Worm (Caenorhabditis elegans) whole organism, young adult: ENCODE results near the gene chup-1.

ENCODE experiments used
- B0261.1 ChIP-seq: sonication (generic microtip); optimal IDR thresholded peaks from 2 replicates; lab custom pipeline; 2016; ENCODE audit warnings: mild to moderate bottlenecking, missing genetic modification characterization, moderate library complexity, missing compliant biosample characterization
- D2030.7 ChIP-seq: fragments of 200-800 bp; sonication (Bioruptor generic); IDR thresholded peaks from 2 replicates; pipeline ENCODE4 v1.3.6; 2022; ENCODE audit warnings: missing genetic modification reagents, missing genetic modification characterization, missing compliant biosample characterization
- F23B12.7 ChIP-seq: sonication (generic microtip); optimal IDR thresholded peaks from 2 replicates; lab custom pipeline; 2017; ENCODE audit warnings: missing genetic modification characterization, mild to moderate bottlenecking, missing compliant biosample characterization, antibody characterized with exemption, moderate library complexity; ENCODE audit not compliant: insufficient read depth
- F37B4.10 ChIP-seq: fragments of 200-800 bp; sonication (Bioruptor generic); IDR thresholded peaks from 2 replicates; pipeline ENCODE4 v1.3.6; 2022; ENCODE audit warnings: missing genetic modification characterization, missing compliant biosample characterization
- F39B2.1 ChIP-seq: fragments of 200-800 bp; sonication (Bioruptor generic); IDR thresholded peaks from 2 replicates; pipeline ENCODE4 v1.3.6; 2022; ENCODE audit warnings: missing genetic modification reagents, missing genetic modification characterization, missing compliant biosample characterization
- F52B5.7 ChIP-seq: sonication (generic microtip); optimal IDR thresholded peaks from 2 replicates; lab custom pipeline; 2016; ENCODE audit warnings: mild to moderate bottlenecking, missing genetic modification characterization, missing compliant biosample characterization
- F55B11.4 ChIP-seq: sonication (generic microtip); optimal IDR thresholded peaks from 2 replicates; lab custom pipeline; 2016; ENCODE audit warnings: missing compliant biosample characterization, missing genetic modification characterization, borderline replicate concordance; ENCODE audit not compliant: insufficient read depth
- Y53F4B.3 ChIP-seq: fragments of 200-800 bp; sonication (Bioruptor generic); IDR thresholded peaks from 2 replicates; pipeline ENCODE4 v1.3.6; 2022; ENCODE audit warnings: missing genetic modification reagents, missing genetic modification characterization, missing compliant biosample characterization
- Y67H2A.10 ChIP-seq: fragments of 200-800 bp; sonication (Bioruptor generic); conservative IDR thresholded peaks from 2 replicates; pipeline ENCODE4 v1.3.6; 2022; ENCODE audit warnings: missing genetic modification reagents, missing genetic modification characterization, missing compliant biosample characterization
- Y79H2A.3 ChIP-seq: fragments of 200-800 bp; sonication (Bioruptor generic); conservative IDR thresholded peaks from 2 replicates; pipeline ENCODE4 v1.3.6; 2022; ENCODE audit warnings: missing genetic modification reagents, missing genetic modification characterization, missing compliant biosample characterization
- ZK185.1 ChIP-seq: sonication (generic microtip); optimal IDR thresholded peaks from 2 replicates; lab custom pipeline; 2016; ENCODE audit warnings: mild to moderate bottlenecking, missing genetic modification characterization, missing compliant biosample characterization; ENCODE audit not compliant: poor library complexity, severe bottlenecking
- aptf-2 ChIP-seq: fragments of 200-800 bp; sonication (Bioruptor generic); conservative IDR thresholded peaks from 2 replicates; pipeline ENCODE4 v1.3.6; 2022; ENCODE audit warnings: missing genetic modification reagents, missing genetic modification characterization, missing compliant biosample characterization
- atf-7 ChIP-seq: sonication (generic microtip); optimal IDR thresholded peaks from 2 replicates; lab custom pipeline; 2017; ENCODE audit warnings: mild to moderate bottlenecking, missing genetic modification characterization, missing compliant biosample characterization
- attf-3 ChIP-seq: fragments of 200-800 bp; sonication (Bioruptor generic); conservative IDR thresholded peaks from 2 replicates; pipeline ENCODE4 v1.3.6; 2022; ENCODE audit warnings: missing genetic modification reagents, missing genetic modification characterization, missing compliant biosample characterization
- attf-5 ChIP-seq: fragments of 200-800 bp; sonication (Bioruptor generic); optimal IDR thresholded peaks from 2 replicates; lab custom pipeline; 2018; ENCODE audit warnings: mild to moderate bottlenecking, missing genetic modification characterization, missing compliant biosample characterization
- attf-6 ChIP-seq: fragments of 200-800 bp; sonication (Bioruptor generic); IDR thresholded peaks from 2 replicates; pipeline ENCODE4 v1.3.6; 2022; ENCODE audit warnings: missing genetic modification reagents, missing genetic modification characterization, missing compliant biosample characterization
- bed-1 ChIP-seq: fragments of 200-800 bp; sonication (Bioruptor generic); IDR thresholded peaks from 2 replicates; pipeline ENCODE4 v1.3.6; 2022; ENCODE audit warnings: missing genetic modification reagents, missing genetic modification characterization, missing compliant biosample characterization
- cebp-1 ChIP-seq, 2 experiments: fragments of 200-800 bp in 1 of 2; sonication (Bioruptor generic) in 1 of 2; sonication (generic microtip) in 1 of 2; IDR thresholded peaks in 1 of 2; optimal IDR thresholded peaks in 1 of 2; 2 replicates each; pipeline versions ENCODE4 v1.3.6 to Lab custom; 2017 to 2022; ENCODE audit warnings: missing compliant biosample characterization in 2 of 2, missing genetic modification characterization in 2 of 2, mild to moderate bottlenecking in 1 of 2, missing genetic modification reagents in 1 of 2, moderate library complexity in 1 of 2
- cebp-2 ChIP-seq: fragments of 200-800 bp; sonication (Bioruptor generic); IDR thresholded peaks from 2 replicates; pipeline ENCODE4 v1.3.6; 2022; ENCODE audit warnings: missing genetic modification characterization, missing compliant biosample characterization
- ceh-100 ChIP-seq: fragments of 200-800 bp; sonication (Bioruptor generic); IDR thresholded peaks from 2 replicates; pipeline ENCODE4 v1.3.6; 2022; ENCODE audit warnings: missing genetic modification reagents, missing genetic modification characterization, missing compliant biosample characterization
- ceh-27 ChIP-seq: fragments of 200-800 bp; sonication (Bioruptor generic); optimal IDR thresholded peaks from 2 replicates; lab custom pipeline; 2018; ENCODE audit warnings: mild to moderate bottlenecking, missing genetic modification characterization, moderate library complexity, missing compliant biosample characterization
- ceh-58 ChIP-seq: fragments of 200-800 bp; sonication (Bioruptor generic); IDR thresholded peaks from 2 replicates; pipeline ENCODE4 v1.3.6; 2022; ENCODE audit warnings: missing genetic modification characterization, missing compliant biosample characterization
- dpff-1 ChIP-seq: sonication (generic microtip); optimal IDR thresholded peaks from 2 replicates; lab custom pipeline; 2017; ENCODE audit warnings: mild to moderate bottlenecking, missing genetic modification characterization, missing compliant biosample characterization
- ets-4 ChIP-seq: fragments of 200-800 bp; sonication (Bioruptor generic); optimal IDR thresholded peaks from 2 replicates; lab custom pipeline; 2018; ENCODE audit warnings: mild to moderate bottlenecking, missing genetic modification characterization, missing compliant biosample characterization
- gei-17 ChIP-seq: fragments of 200-800 bp; sonication (Bioruptor generic); optimal IDR thresholded peaks from 2 replicates; lab custom pipeline; 2018; ENCODE audit warnings: mild to moderate bottlenecking, missing genetic modification characterization, missing compliant biosample characterization
- hmg-1.2 ChIP-seq: fragments of 200-800 bp; sonication (Bioruptor generic); IDR thresholded peaks from 2 replicates; pipeline ENCODE4 v1.3.6; 2022; ENCODE audit warnings: missing genetic modification reagents, missing genetic modification characterization, missing compliant biosample characterization
- hmg-20 ChIP-seq: fragments of 200-800 bp; sonication (Bioruptor generic); IDR thresholded peaks from 2 replicates; pipeline ENCODE4 v1.3.6; 2022; ENCODE audit warnings: missing genetic modification reagents, missing genetic modification characterization, missing compliant biosample characterization
- lag-1 ChIP-seq: fragments of 200-800 bp; sonication (Bioruptor generic); IDR thresholded peaks from 2 replicates; pipeline ENCODE4 v1.3.6; 2022; ENCODE audit warnings: missing genetic modification reagents, missing genetic modification characterization, missing compliant biosample characterization
- let-607 ChIP-seq, 2 experiments: fragments of 200-800 bp in 1 of 2; sonication (Bioruptor generic) in 1 of 2; sonication (generic microtip) in 1 of 2; optimal IDR thresholded peaks; 2 replicates each; lab custom pipeline; 2016 to 2018; ENCODE audit warnings: mild to moderate bottlenecking in 2 of 2, missing compliant biosample characterization in 2 of 2, missing genetic modification characterization in 2 of 2, moderate library complexity in 2 of 2, missing genotype in 1 of 2
- lin-40 ChIP-seq: sonication (generic microtip); optimal IDR thresholded peaks from 2 replicates; lab custom pipeline; 2016; ENCODE audit warnings: missing genetic modification characterization, mild to moderate bottlenecking, missing compliant biosample characterization, missing genotype, missing genetic modification reagents
- lin-54 ChIP-seq: fragments of 200-800 bp; sonication (Bioruptor generic); optimal IDR thresholded peaks from 2 replicates; lab custom pipeline; 2018; ENCODE audit warnings: mild to moderate bottlenecking, missing genetic modification characterization, missing compliant biosample characterization
- madf-8 ChIP-seq: fragments of 200-800 bp; sonication (Bioruptor generic); conservative IDR thresholded peaks from 2 replicates; pipeline ENCODE4 v1.3.6; 2022; ENCODE audit warnings: missing genetic modification reagents, missing genetic modification characterization, missing compliant biosample characterization
- mel-28 ChIP-seq: sonication (generic microtip); optimal IDR thresholded peaks from 2 replicates; lab custom pipeline; 2016; ENCODE audit warnings: borderline replicate concordance, mild to moderate bottlenecking, missing genetic modification characterization, missing compliant biosample characterization
- nhr-27 ChIP-seq: fragments of 200-800 bp; sonication (Bioruptor generic); optimal IDR thresholded peaks from 2 replicates; lab custom pipeline; 2018; ENCODE audit warnings: mild to moderate bottlenecking, missing genetic modification characterization, moderate library complexity, missing compliant biosample characterization
- nhr-80 ChIP-seq: sonication (generic microtip); optimal IDR thresholded peaks from 2 replicates; lab custom pipeline; 2016; ENCODE audit warnings: missing genetic modification characterization, missing compliant biosample characterization
- nhr-90 ChIP-seq: sonication (generic microtip); optimal IDR thresholded peaks from 2 replicates; lab custom pipeline; 2016; ENCODE audit warnings: missing genotype, mild to moderate bottlenecking, missing genetic modification characterization, missing compliant biosample characterization
- pbrm-1 ChIP-seq: fragments of 200-800 bp; sonication (Bioruptor generic); IDR thresholded peaks from 2 replicates; pipeline ENCODE4 v1.3.6; 2022; ENCODE audit warnings: missing genetic modification reagents, missing genetic modification characterization, missing compliant biosample characterization
- pha-4 ChIP-seq: fragments of 150-350 bp; sonication (generic microtip); optimal IDR thresholded peaks from 2 replicates; lab custom pipeline; 2014; ENCODE audit warnings: missing biosample characterization, missing genetic modification reagents, missing genetic modification characterization
- rpc-1 ChIP-seq, 2 experiments: fragments of 150-350 bp in 1 of 2; sonication (generic microtip) in 1 of 2; optimal IDR thresholded peaks; 2 replicates each; lab custom pipeline; 2014 to 2018; ENCODE audit warnings: missing biosample characterization in 1 of 2, missing genetic modification characterization in 1 of 2, missing genetic modification reagents in 1 of 2, missing genotype in 1 of 2
- snpc-4 ChIP-seq, 5 experiments: fragments of 150-350 bp in 1 of 5; sonication (generic microtip) in 4 of 5; optimal IDR thresholded peaks; 2 replicates each; lab custom pipeline; 2014 to 2018; ENCODE audit warnings: missing genetic modification characterization in 5 of 5, missing biosample characterization in 3 of 5, antibody characterized with exemption in 2 of 5, mild to moderate bottlenecking in 2 of 5, missing compliant biosample characterization in 2 of 5, missing genotype in 2 of 5, moderate library complexity in 2 of 5, missing genetic modification reagents in 1 of 5
- tbx-9 ChIP-seq: sonication (generic microtip); optimal IDR thresholded peaks from 2 replicates; lab custom pipeline; 2016; ENCODE audit warnings: borderline replicate concordance, missing genetic modification characterization, inconsistent platforms, missing compliant biosample characterization
- tlf-1 ChIP-seq: fragments of 200-800 bp; sonication (Bioruptor generic); optimal IDR thresholded peaks from 2 replicates; lab custom pipeline; 2018; ENCODE audit warnings: mild to moderate bottlenecking, missing genetic modification characterization, missing compliant biosample characterization
- ztf-22 ChIP-seq: fragments of 200-800 bp; sonication (Bioruptor generic); optimal IDR thresholded peaks from 2 replicates; lab custom pipeline; 2018; ENCODE audit warnings: mild to moderate bottlenecking, missing genetic modification characterization, moderate library complexity, missing compliant biosample characterization
- ztf-25 ChIP-seq: fragments of 200-800 bp; sonication (Bioruptor generic); IDR thresholded peaks from 2 replicates; pipeline ENCODE4 v1.3.6; 2022; ENCODE audit warnings: missing genetic modification reagents, missing genetic modification characterization, missing compliant biosample characterization
- ztf-28 ChIP-seq: fragments of 200-800 bp; sonication (Bioruptor generic); IDR thresholded peaks from 2 replicates; pipeline ENCODE4 v1.3.6; 2022; ENCODE audit warnings: missing genetic modification reagents, missing genetic modification characterization, missing compliant biosample characterization

chup-1 gene

ce11 chrX:8819815-8820415, 28.0 kb downstream of the chup-1 start:
- no peak for TF ChIP-seq attf-6 (GFP tag; lab: Robert Waterston, UW)
- no peak for TF ChIP-seq cebp-2 (GFP tag; lab: Robert Waterston, UW)
- peak; percentile 26 for TF ChIP-seq nhr-80 (tag; lab: Kevin White, UChicago)
- TF ChIP-seq Y67H2A.10 (GFP tag; lab: Robert Waterston, UW): no peak
- no peak for TF ChIP-seq F39B2.1
- TF ChIP-seq F23B12.7 (tag; lab: Kevin White, UChicago): peak; percentile 9
- no peak for TF ChIP-seq aptf-2 (GFP tag; lab: Robert Waterston, UW)
- peak; percentile 88 for TF ChIP-seq rpc-1 (optimal IDR thresholded peaks at IDR 0.05; lab: Kevin White, UChicago)
- peak; percentile 86 for TF ChIP-seq rpc-1 (tag; optimal IDR thresholded peaks at IDR 0.05; lab: Kevin White, UChicago)
- TF ChIP-seq pbrm-1 (GFP tag; lab: Robert Waterston, UW): 0 out of 2 replicates have a peak, but pooled peaks have one; percentile 52
- no peak for TF ChIP-seq ztf-28 (GFP tag; lab: Robert Waterston, UW)
- no peak for TF ChIP-seq F37B4.10 (GFP tag; lab: Robert Waterston, UW)
- TF ChIP-seq Y79H2A.3 (GFP tag; lab: Robert Waterston, UW): no peak
- peak in 1 of 2 experiments; percentile 43 for TF ChIP-seq let-607 (tag; optimal IDR thresholded peaks at IDR 0.05; lab: Kevin White, UChicago)
- TF ChIP-seq nhr-90: peak; percentile 58
- TF ChIP-seq tbx-9 (tag; lab: Kevin White, UChicago): no peak
- no peak for TF ChIP-seq Y53F4B.3 (GFP tag; lab: Robert Waterston, UW)
- TF ChIP-seq lin-54 (GFP tag; lab: Kevin White, UChicago): no peak
- TF ChIP-seq hmg-1.2 (GFP tag; lab: Robert Waterston, UW): peak; percentile 56
- TF ChIP-seq madf-8: no peak
- no peak for TF ChIP-seq pha-4 (tag; lab: Kevin White, UChicago)
- TF ChIP-seq ets-4 (GFP tag; lab: Kevin White, UChicago): no peak
- TF ChIP-seq hmg-20 (GFP tag; lab: Robert Waterston, UW): peak; percentile 13; the same call in 1 of the 2 replicates
- TF ChIP-seq attf-5 (GFP tag; lab: Kevin White, UChicago): peak; percentile 18
- no peak for TF ChIP-seq lag-1
- no peak for TF ChIP-seq ztf-22 (GFP tag; lab: Kevin White, UChicago)
- TF ChIP-seq ceh-100 (GFP tag; lab: Robert Waterston, UW): no peak
- peak; percentile 54 for TF ChIP-seq lin-40 (tag; lab: Kevin White, UChicago)
- TF ChIP-seq atf-7: peak; percentile 19
- no peak for TF ChIP-seq dpff-1 (tag; lab: Kevin White, UChicago)
- no peak for TF ChIP-seq cebp-1 (GFP tag; IDR thresholded peaks at IDR 0.05; lab: Robert Waterston, UW)
- peak; percentile 29 for TF ChIP-seq cebp-1 (tag; optimal IDR thresholded peaks at IDR 0.05; lab: Kevin White, UChicago)
- TF ChIP-seq gei-17: no peak
- no peak for TF ChIP-seq tlf-1 (GFP tag; lab: Kevin White, UChicago)
- no peak for TF ChIP-seq attf-3 (GFP tag; lab: Robert Waterston, UW)
- TF ChIP-seq D2030.7 (GFP tag; lab: Robert Waterston, UW): 0 out of 2 replicates have a peak, but pooled peaks have one; percentile 36
- TF ChIP-seq B0261.1 (tag; lab: Kevin White, UChicago): peak; percentile 75
- no peak for TF ChIP-seq bed-1 (GFP tag; lab: Robert Waterston, UW)
- TF ChIP-seq snpc-4 (GFP tag; optimal IDR thresholded peaks at IDR 0.05; lab: Kevin White, UChicago): peak; percentile 42
- peak in 1 of 4 experiments; percentile 64 for TF ChIP-seq snpc-4 (tag; optimal IDR thresholded peaks at IDR 0.05; lab: Kevin White, UChicago)
- TF ChIP-seq ztf-25 (GFP tag; lab: Robert Waterston, UW): no peak
- TF ChIP-seq ceh-27 (GFP tag; lab: Kevin White, UChicago): no peak
- no peak for TF ChIP-seq nhr-27
- TF ChIP-seq ZK185.1 (tag; lab: Kevin White, UChicago): peak; percentile 56
- TF ChIP-seq mel-28 (tag; lab: Kevin White, UChicago): no peak
- no peak for TF ChIP-seq F52B5.7 (tag; lab: Kevin White, UChicago)
- no peak for TF ChIP-seq F55B11.4 (tag; lab: Kevin White, UChicago)
- TF ChIP-seq ceh-58 (GFP tag; lab: Robert Waterston, UW): no peak
